Worm (Caenorhabditis elegans) whole organism, L2 larva: Measurements from ENCODE around the gene H40L08.9.

Experiments used
- elt-1 ChIP-seq: fragments of 150-350 bp; optimal IDR thresholded peaks from 2 replicates; lab custom pipeline; 2014; ENCODE audit warnings: missing biosample characterization, missing genetic modification characterization
- fos-1 ChIP-seq: fragments of 150-350 bp; optimal IDR thresholded peaks from 2 replicates; lab custom pipeline; 2014; ENCODE audit warnings: missing biosample characterization, missing genetic modification characterization
- mab-5 ChIP-seq: fragments of 150-350 bp; optimal IDR thresholded peaks from 2 replicates; lab custom pipeline; 2014; ENCODE audit warnings: missing biosample characterization, missing genetic modification characterization
- nhr-11 ChIP-seq: fragments of 150-350 bp; optimal IDR thresholded peaks from 2 replicates; lab custom pipeline; 2014; ENCODE audit warnings: missing biosample characterization, missing genetic modification characterization
- peb-1 ChIP-seq: fragments of 150-350 bp; optimal IDR thresholded peaks from 2 replicates; lab custom pipeline; 2014; ENCODE audit warnings: missing biosample characterization, missing genetic modification characterization
- unc-62 ChIP-seq: fragments of 150-350 bp; optimal IDR thresholded peaks from 2 replicates; lab custom pipeline; 2014; ENCODE audit warnings: missing biosample characterization, missing genetic modification reagents, missing genetic modification characterization
- zag-1 ChIP-seq: fragments of 150-350 bp; optimal IDR thresholded peaks from 2 replicates; lab custom pipeline; 2014; ENCODE audit warnings: missing biosample characterization, missing genetic modification characterization
- ztf-11 ChIP-seq: sonication (generic microtip); optimal IDR thresholded peaks from 2 replicates; lab custom pipeline; 2017; ENCODE audit warnings: missing biosample characterization, missing genetic modification characterization
- ztf-4 ChIP-seq: fragments of 150-350 bp; optimal IDR thresholded peaks from 2 replicates; lab custom pipeline; 2014; ENCODE audit warnings: missing biosample characterization, missing genetic modification characterization

DNA sequence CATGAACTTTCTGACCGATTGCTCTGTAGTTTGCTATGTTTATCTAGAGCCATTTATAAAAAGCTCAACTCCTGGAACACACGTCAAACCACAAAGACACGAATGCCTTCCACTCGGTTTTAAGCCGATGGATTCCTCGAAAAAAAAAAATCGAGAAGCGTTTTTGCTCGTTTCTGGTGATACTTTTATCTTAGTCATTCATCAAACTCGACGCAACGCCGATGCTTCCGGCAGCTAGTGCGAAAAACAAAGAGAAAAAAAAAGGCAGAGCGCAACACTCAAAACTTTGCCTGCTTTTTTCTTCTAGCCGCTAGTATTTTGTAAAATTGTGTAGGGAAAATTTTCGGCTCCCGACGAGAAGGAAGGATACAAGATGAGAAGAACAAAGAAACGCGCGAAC, 48.7 kb downstream of the H40L08.9 start:
- TF ChIP-seq mab-5 (peak; percentile 68), ztf-11 (tag; lab: Kevin White, UChicago) (no peak), fos-1 (tag; lab: Kevin White, UChicago) (no peak), zag-1 (tag; lab: Kevin White, UChicago) (no peak), unc-62 (GFP tag; lab: Kevin White, UChicago) (no peak), elt-1 (tag; lab: Kevin White, UChicago) (no peak), ztf-4 (tag; lab: Kevin White, UChicago) (no peak), peb-1 (tag; lab: Kevin White, UChicago) (no peak), nhr-11 (tag; lab: Kevin White, UChicago) (no peak)
